Worm (Caenorhabditis elegans) whole organism, L3 larva: ENCODE measurements around the gene F58H1.3.
A peak's percentile ranks its signal among the peaks of the same experiment; 100 is the strongest.

ENCODE experiments used
- aly-2 ChIP-seq: fragments of 150-350 bp; optimal IDR thresholded peaks from 2 replicates; lab custom pipeline; 2014; ENCODE audit warnings: missing biosample characterization, missing genetic modification characterization
- ama-1 ChIP-seq: fragments of 150-350 bp; optimal IDR thresholded peaks from 2 replicates; lab custom pipeline; 2018
- elt-2 ChIP-seq: sonication (generic microtip); optimal IDR thresholded peaks from 2 replicates; lab custom pipeline; 2016; ENCODE audit warnings: missing genetic modification reagents, mild to moderate bottlenecking, missing genetic modification characterization, missing compliant biosample characterization
- elt-3 ChIP-seq, 3 experiments: fragments of 150-350 bp in 1 of 3; sonication (generic microtip) in 2 of 3; optimal IDR thresholded peaks; 2 replicates in 2 of 3; 4 replicates in 1 of 3; lab custom pipeline; 2014 to 2017; ENCODE audit warnings: missing biosample characterization in 3 of 3, missing genetic modification characterization in 3 of 3
- lin-39 ChIP-seq: fragments of 150-350 bp; optimal IDR thresholded peaks from 2 replicates; lab custom pipeline; 2018; ENCODE audit warnings: missing biosample characterization, missing genetic modification reagents, missing genetic modification characterization
- mml-1 ChIP-seq: fragments of 150-350 bp; sonication (generic microtip); optimal IDR thresholded peaks from 3 replicates; lab custom pipeline; 2014; ENCODE audit warnings: missing biosample characterization, missing genetic modification characterization
- nfya-1 ChIP-seq: sonication (generic microtip); optimal IDR thresholded peaks from 2 replicates; lab custom pipeline; 2017; ENCODE audit warnings: missing genetic modification characterization, mild to moderate bottlenecking, missing compliant biosample characterization, antibody characterized with exemption, moderate library complexity; ENCODE audit not compliant: insufficient read depth
- nhr-25 ChIP-seq: sonication (generic microtip); optimal IDR thresholded peaks from 2 replicates; lab custom pipeline; 2017; ENCODE audit warnings: missing biosample characterization, missing genetic modification characterization
- skn-1 ChIP-seq: fragments of 150-350 bp; optimal IDR thresholded peaks from 2 replicates; lab custom pipeline; 2014; ENCODE audit warnings: missing biosample characterization, missing genetic modification characterization

DNA sequence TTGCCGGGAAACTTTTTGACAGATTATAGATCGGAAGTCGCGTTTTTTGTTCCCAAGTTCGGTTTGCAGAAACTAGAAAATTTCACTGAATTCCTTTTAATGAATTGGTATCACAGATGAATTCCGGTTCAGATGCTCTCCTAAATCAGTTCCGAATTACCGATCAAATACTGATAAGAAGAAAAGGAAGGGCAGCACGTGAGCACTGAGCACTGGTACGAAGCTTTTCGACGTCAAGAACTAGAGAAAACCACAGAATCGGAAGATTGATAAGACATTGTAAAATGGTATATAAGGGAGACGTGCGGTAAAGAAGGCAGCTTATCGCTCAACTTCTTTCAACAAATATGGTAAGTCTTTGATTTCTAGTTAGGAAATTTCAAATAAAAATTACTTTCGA is 41.5 kb downstream of the F58H1.3 start, which contains the start of gene cpr-1:
- TF ChIP-seq nhr-25 = no peak
- TF ChIP-seq mml-1 (tag; lab: Kevin White, UChicago) = no peak
- peak; percentile 99 for TF ChIP-seq elt-2
- no peak for TF ChIP-seq aly-2
- TF ChIP-seq lin-39 = no peak
- TF ChIP-seq elt-3 (tag; optimal IDR thresholded peaks at IDR 0.05; lab: Kevin White, UChicago) = no peak
- TF ChIP-seq ama-1 (lab: Kevin White, UChicago) = no peak
- TF ChIP-seq nfya-1 (tag; lab: Kevin White, UChicago) = no peak
- no peak for TF ChIP-seq skn-1 (tag; lab: Kevin White, UChicago)
